Fruit fly (Drosophila melanogaster) whole organism, pupa: ENCODE data around the gene wfs1.

Source experiments
- CG8159 ChIP-seq: fragments of 200-800 bp; sonication (Bioruptor generic); optimal IDR thresholded peaks from 3 replicates; lab custom pipeline; 2018; ENCODE audit warnings: missing biosample characterization, mild to moderate bottlenecking, missing genetic modification characterization, moderate library complexity
- gl ChIP-seq: fragments of 200-800 bp; sonication (Bioruptor generic); optimal IDR thresholded peaks from 2 replicates; lab custom pipeline; 2018; ENCODE audit warnings: missing biosample characterization, mild to moderate bottlenecking, missing genetic modification characterization
- rn ChIP-seq: fragments of 200-800 bp; sonication (Bioruptor generic); IDR thresholded peaks from 2 replicates; pipeline ENCODE4 v1.3.6; 2022; ENCODE audit warnings: missing biosample characterization, missing genetic modification characterization

DNA sequence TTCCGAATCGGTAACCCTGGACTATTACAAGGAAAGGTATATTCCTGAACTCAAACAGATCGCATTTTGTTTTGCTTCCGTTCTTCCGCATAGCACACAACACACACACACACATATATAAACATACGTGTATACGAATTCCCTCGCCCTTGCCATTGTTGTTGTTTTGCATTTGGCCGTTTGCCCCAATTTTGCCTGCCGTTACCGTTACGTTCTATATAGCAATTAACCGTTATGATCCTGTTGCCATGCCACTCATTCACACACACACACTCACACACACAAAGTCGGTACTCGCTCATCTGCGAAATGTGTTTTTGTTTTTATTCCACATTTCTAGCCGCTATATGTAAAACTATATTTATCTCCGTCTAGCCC is 37.3 kb upstream of the wfs1 start:
- TF ChIP-seq rn (GFP tag; lab: Robert Waterston, UW) = no peak
- no peak for TF ChIP-seq CG8159
- TF ChIP-seq gl = no peak
